Worm (Caenorhabditis elegans): Measurements from ENCODE around the gene T07F8.1.

DNA sequence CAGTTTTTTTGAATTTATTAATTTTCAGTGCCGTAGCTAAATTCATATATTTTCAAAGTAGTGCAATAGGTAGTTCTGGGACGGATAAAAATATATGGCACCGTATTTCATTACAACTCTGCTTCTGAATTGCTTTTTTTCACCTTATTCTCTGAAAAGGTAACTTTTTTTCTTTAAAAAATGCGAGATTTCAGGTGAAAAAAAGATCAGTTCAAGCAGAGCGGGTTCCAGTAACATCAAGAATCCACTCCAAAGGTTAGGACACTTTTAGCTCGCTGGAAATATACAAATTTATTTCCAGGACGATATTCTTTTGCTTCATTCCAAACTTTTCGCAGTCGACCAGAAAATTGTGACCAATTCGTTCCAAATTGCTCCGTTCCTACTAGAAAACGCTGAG is at the start of gene T07F8.1:
- TF ChIP-seq snpc-4 (tag; optimal IDR thresholded peaks at IDR 0.05) (no peak), lsy-2 (tag; optimal IDR thresholded peaks at IDR 0.05) (no peak), hlh-1 (tag; optimal IDR thresholded peaks at IDR 0.05) (no peak), elt-3 (tag; optimal IDR thresholded peaks at IDR 0.05) (no peak), mep-1 (tag; optimal IDR thresholded peaks at IDR 0.05) (no peak), ces-1 (GFP tag; optimal IDR thresholded peaks at IDR 0.05) (no peak), pha-4 (tag; optimal IDR thresholded peaks at IDR 0.05) (no peak), flh-1 (GFP tag; optimal IDR thresholded peaks at IDR 0.05) (no peak), elt-1 (tag; optimal IDR thresholded peaks at IDR 0.05; ENCODE audit: borderline replicate concordance, insufficient read depth) (no peak), unc-62 (GFP tag; optimal IDR thresholded peaks at IDR 0.05) (no peak)

Data from whole organism, mixed stage, embryonic.